Fruit fly (Drosophila melanogaster): ENCODE results near the gene CG5162.

CG5162 gene

dm6 chrX:17229475-17230169 is 14.5 kb downstream of the CG5162 start (continued):
- TF ChIP-seq chinmo (GFP tag; IDR thresholded peaks at IDR 0.05; ENCODE audit: partially characterized antibody) (no peak), CG8290 (GFP tag; optimal IDR thresholded peaks at IDR 0.05) (no peak), CG8290 (tag; optimal IDR thresholded peaks at IDR 0.05) (peak in 1 of 2 experiments; percentile 39), mam (GFP tag; optimal IDR thresholded peaks at IDR 0.05) (peak; percentile 12), CG14965 (GFP tag; optimal IDR thresholded peaks at IDR 0.05; ENCODE audit: borderline replicate concordance) (no peak), bab2 (GFP tag; optimal IDR thresholded peaks at IDR 0.05) (peak; percentile 30), tgo (GFP tag; IDR thresholded peaks at IDR 0.05) (no peak), Dad (GFP tag; optimal IDR thresholded peaks at IDR 0.05) (no peak), vvl (GFP tag; IDR thresholded peaks at IDR 0.05) (no peak), CG13123 (GFP tag; optimal IDR thresholded peaks at IDR 0.05) (no peak), tx (GFP tag; optimal IDR thresholded peaks at IDR 0.05) (no peak), CG8359 (GFP tag; optimal IDR thresholded peaks at IDR 0.05; ENCODE audit: borderline replicate concordance) (no peak), pita (GFP tag; optimal IDR thresholded peaks at IDR 0.05) (peak; percentile 16), abd-A (tag; optimal IDR thresholded peaks at IDR 0.05) (peak; percentile 74), CG7839 (tag; optimal IDR thresholded peaks at IDR 0.05) (peak; percentile 37), grau (tag; optimal IDR thresholded peaks at IDR 0.05) (peak; percentile 38), CG8089 (GFP tag; optimal IDR thresholded peaks at IDR 0.05) (no peak), CG10366 (GFP tag; IDR thresholded peaks at IDR 0.05) (no peak), Meics (GFP tag; optimal IDR thresholded peaks at IDR 0.05) (no peak), CG9876 (GFP tag; optimal IDR thresholded peaks at IDR 0.05) (peak; percentile 27), CG3847 (GFP tag; IDR thresholded peaks at IDR 0.05) (no peak), CTCF (GFP tag; optimal IDR thresholded peaks at IDR 0.05) (peak; percentile 90), pnt (GFP tag; optimal IDR thresholded peaks at IDR 0.05) (peak; percentile 35), emc (GFP tag; optimal IDR thresholded peaks at IDR 0.05) (no peak), CrebB (tag; optimal IDR thresholded peaks at IDR 0.05) (no peak), Ssrp (tag; optimal IDR thresholded peaks at IDR 0.05) (peak; percentile 52), Dip2 (GFP tag; IDR thresholded peaks at IDR 0.05) (peak; percentile 80), Med (GFP tag) (peak; percentile 84), Ptx1 (GFP tag; IDR thresholded peaks at IDR 0.05) (no peak), CG4360 (GFP tag; IDR thresholded peaks at IDR 0.05) (no peak), CG30403 (GFP tag; optimal IDR thresholded peaks at IDR 0.05) (peak; percentile 30), CG9932 (GFP tag; IDR thresholded peaks at IDR 0.05) (peak; percentile 30; the same call in 1 of the 2 replicates), salm (tag; optimal IDR thresholded peaks at IDR 0.05) (no peak), CG13624 (GFP tag; optimal IDR thresholded peaks at IDR 0.05) (no peak)

dm6 chrX:17230944-17231343 is 15.8 kb downstream of the CG5162 start, which contains the start of gene CG10597:
TSS of gene CG10597 (minus strand) at chrX:17231044.
- TF ChIP-seq Dref (GFP tag; IDR thresholded peaks at IDR 0.05) (no peak), CG17385 (GFP tag; optimal IDR thresholded peaks at IDR 0.05) (no peak), Blimp-1 (GFP tag; optimal IDR thresholded peaks at IDR 0.05) (no peak)

- TF ChIP-seq Trl (optimal IDR thresholded peaks at IDR 0.05) (peak in 1 of 2 experiments; percentile 28), Trl (GFP tag; optimal IDR thresholded peaks at IDR 0.05) (no peak), pros (GFP tag; optimal IDR thresholded peaks at IDR 0.05) (no peak)
Observed at dm6 chrX:17232642-17233041, 17.5 kb downstream of the CG5162 start, which contains the start of gene f. TSS of gene f (plus strand) at chrX:17232942.
